Worm (Caenorhabditis elegans): ENCODE results near the gene pkc-2.

pkc-2 gene

ce11 chrX:9391345-9391744 lies 26.7 kb downstream of the pkc-2 start, which contains the start of gene C23F12.3:
Gene C23F12.3, plus strand, starts transcription at chrX:9391645.
- no peak for TF ChIP-seq unc-62 (GFP tag; optimal IDR thresholded peaks at IDR 0.05)

ce11 chrX:9393750-9394149 lies 29.1 kb downstream of the pkc-2 start, which contains the start of gene C23F12.9:
Gene C23F12.9, plus strand, starts transcription at chrX:9394050.
- no peak for TF ChIP-seq unc-62 (GFP tag; optimal IDR thresholded peaks at IDR 0.05)

- TF ChIP-seq unc-62 (GFP tag; optimal IDR thresholded peaks at IDR 0.05) = no peak
Observed at ce11 chrX:9397401-9397800, 32.8 kb downstream of the pkc-2 start, which contains the start of gene fln-2. Gene fln-2, plus strand, starts transcription at chrX:9397701.

- TF ChIP-seq unc-62 (GFP tag; optimal IDR thresholded peaks at IDR 0.05) = no peak
Observed at ce11 chrX:9401963-9402362, 37.3 kb downstream of the pkc-2 start.

- no peak for TF ChIP-seq unc-62 (GFP tag; optimal IDR thresholded peaks at IDR 0.05)
Observed at ce11 chrX:9402464-9402863, 37.8 kb downstream of the pkc-2 start.

ce11 chrX:9403622-9404255 lies 39.1 kb downstream of the pkc-2 start:
- no peak for TF ChIP-seq unc-62 (GFP tag; optimal IDR thresholded peaks at IDR 0.05)

- TF ChIP-seq unc-62 (GFP tag; optimal IDR thresholded peaks at IDR 0.05) = no peak
Observed at ce11 chrX:9405922-9406321, 41.3 kb downstream of the pkc-2 start.

- TF ChIP-seq unc-62 (GFP tag; optimal IDR thresholded peaks at IDR 0.05) = no peak
Observed at ce11 chrX:9409114-9409513, 44.5 kb downstream of the pkc-2 start.

- no peak for TF ChIP-seq unc-62 (GFP tag; optimal IDR thresholded peaks at IDR 0.05)
Observed at ce11 chrX:9410747-9411146, 46.1 kb downstream of the pkc-2 start.

ce11 chrX:9411675-9412074 lies 47.1 kb downstream of the pkc-2 start:
- no peak for TF ChIP-seq unc-62 (GFP tag; optimal IDR thresholded peaks at IDR 0.05)

- no peak for TF ChIP-seq unc-62 (GFP tag; optimal IDR thresholded peaks at IDR 0.05)
Observed at ce11 chrX:9417326-9417725, 52.7 kb downstream of the pkc-2 start.

ce11 chrX:9417948-9418347 lies 53.3 kb downstream of the pkc-2 start:
- TF ChIP-seq unc-62 (GFP tag; optimal IDR thresholded peaks at IDR 0.05) = no peak

- no peak for TF ChIP-seq unc-62 (GFP tag; optimal IDR thresholded peaks at IDR 0.05)
Observed at ce11 chrX:9428059-9428458, 63.4 kb downstream of the pkc-2 start, which contains the start of gene B0272.4. Gene B0272.4, plus strand, starts transcription at chrX:9428431.

ce11 chrX:9431002-9431482 lies 66.4 kb downstream of the pkc-2 start, which contains the start of gene B0272.3:
Gene B0272.3, plus strand, starts transcription at chrX:9431432.
- no peak for TF ChIP-seq unc-62 (GFP tag; optimal IDR thresholded peaks at IDR 0.05)
